Fruit fly (Drosophila melanogaster): ENCODE results near the gene Rad17.

Gene Rad17

dm6 chr3R:14694583-14694982 is 31.6 kb upstream of the Rad17 start:
- TF ChIP-seq Hr39 (GFP tag; optimal IDR thresholded peaks at IDR 0.05) (no peak), CG11762 (GFP tag; optimal IDR thresholded peaks at IDR 0.05; ENCODE audit: insufficient read depth) (peak; percentile 11), topi (GFP tag; optimal IDR thresholded peaks at IDR 0.05) (peak; percentile 5), Ets96B (tag; optimal IDR thresholded peaks at IDR 0.05) (no peak), CG1621 (tag; optimal IDR thresholded peaks at IDR 0.05) (no peak), CG16779 (tag; optimal IDR thresholded peaks at IDR 0.05) (no peak), Eip78C (GFP tag) (peak; percentile 72), Sox14 (GFP tag; optimal IDR thresholded peaks at IDR 0.05) (no peak), svp (GFP tag) (peak; percentile 69), fd59A (GFP tag; optimal IDR thresholded peaks at IDR 0.05) (no peak), Blimp-1 (GFP tag; optimal IDR thresholded peaks at IDR 0.05) (peak; percentile 77), lz (GFP tag; optimal IDR thresholded peaks at IDR 0.05) (no peak), fd85E (GFP tag; optimal IDR thresholded peaks at IDR 0.05) (no peak), CG6163 (GFP tag; IDR thresholded peaks at IDR 0.05) (peak; percentile 52; the same call in 1 of the 3 replicates), achi (GFP tag; optimal IDR thresholded peaks at IDR 0.05) (no peak)

- TF ChIP-seq CG34406 (GFP tag; optimal IDR thresholded peaks at IDR 0.05), result no peak
- no peak for TF ChIP-seq ss (GFP tag; optimal IDR thresholded peaks at IDR 0.05)
- no peak for TF ChIP-seq cyc (GFP tag; optimal IDR thresholded peaks at IDR 0.05)
- no peak for TF ChIP-seq Eip78C (GFP tag)
- TF ChIP-seq dac (GFP tag; optimal IDR thresholded peaks at IDR 0.05), result no peak
- TF ChIP-seq spab (GFP tag; optimal IDR thresholded peaks at IDR 0.05), result no peak
- TF ChIP-seq CG1621 (tag; optimal IDR thresholded peaks at IDR 0.05), result no peak
- no peak for TF ChIP-seq lz (GFP tag; optimal IDR thresholded peaks at IDR 0.05)
- TF ChIP-seq Sox15 (GFP tag; optimal IDR thresholded peaks at IDR 0.05), result no peak
- no peak for TF ChIP-seq Met (GFP tag; optimal IDR thresholded peaks at IDR 0.05)
Measured at dm6 chr3R:14692971-14693253, 29.9 kb upstream of the Rad17 start.

dm6 chr3R:14692230-14692970 is 29.4 kb upstream of the Rad17 start:
- TF ChIP-seq CG10669 (GFP tag; optimal IDR thresholded peaks at IDR 0.05), result peak; percentile 83
- peak; percentile 83 for TF ChIP-seq CG4318 (GFP tag; optimal IDR thresholded peaks at IDR 0.05)
- TF ChIP-seq Ets21C (GFP tag; optimal IDR thresholded peaks at IDR 0.05), result peak; percentile 69
- TF ChIP-seq ss (GFP tag; optimal IDR thresholded peaks at IDR 0.05), result peak; percentile 1 to 73
- peak; percentile 91 for TF ChIP-seq CG15336 (GFP tag; IDR thresholded peaks at IDR 0.05)
- peak; percentile 79 for TF ChIP-seq Met (GFP tag; optimal IDR thresholded peaks at IDR 0.05)
- TF ChIP-seq dac (GFP tag; optimal IDR thresholded peaks at IDR 0.05), result peak; percentile 77
- TF ChIP-seq CG8319 (GFP tag; optimal IDR thresholded peaks at IDR 0.05), result peak; percentile 68
- TF ChIP-seq CG1621 (tag; optimal IDR thresholded peaks at IDR 0.05), result peak; percentile 72
- TF ChIP-seq CG8119 (GFP tag; IDR thresholded peaks at IDR 0.05), result peak; percentile 91
- peak; percentile 75 for TF ChIP-seq net (GFP tag; optimal IDR thresholded peaks at IDR 0.05)
- TF ChIP-seq CG3032 (tag; optimal IDR thresholded peaks at IDR 0.05), result peak; percentile 79
- TF ChIP-seq CG6854 (GFP tag; optimal IDR thresholded peaks at IDR 0.05), result peak; percentile 29
- TF ChIP-seq OdsH (GFP tag; optimal IDR thresholded peaks at IDR 0.05), result peak; percentile 86
- TF ChIP-seq salr (GFP tag; optimal IDR thresholded peaks at IDR 0.05), result peak; percentile 73 to 78
- peak; percentile 71 for TF ChIP-seq CG6792 (GFP tag; optimal IDR thresholded peaks at IDR 0.05)
- peak; percentile 66 for TF ChIP-seq CG7368 (GFP tag; optimal IDR thresholded peaks at IDR 0.05)
- peak; percentile 81 for TF ChIP-seq topi (GFP tag; optimal IDR thresholded peaks at IDR 0.05)
- TF ChIP-seq Lpt (GFP tag; optimal IDR thresholded peaks at IDR 0.05), result peak; percentile 77
- peak; percentile 82 for TF ChIP-seq Hr39 (GFP tag; optimal IDR thresholded peaks at IDR 0.05)
- peak; percentile 59 for TF ChIP-seq dsx (GFP tag; optimal IDR thresholded peaks at IDR 0.05; ENCODE audit: poor library complexity, severe bottlenecking)
- no peak for TF ChIP-seq fd85E (GFP tag; optimal IDR thresholded peaks at IDR 0.05)
- TF ChIP-seq fkh (GFP tag; optimal IDR thresholded peaks at IDR 0.05), result no peak
- peak; percentile 83 for TF ChIP-seq achi (GFP tag; optimal IDR thresholded peaks at IDR 0.05)
- peak; percentile 76 for TF ChIP-seq Sox102F (GFP tag; optimal IDR thresholded peaks at IDR 0.05)
- TF ChIP-seq CG6163 (GFP tag; IDR thresholded peaks at IDR 0.05), result peak; percentile 96
- peak; percentile 70 for TF ChIP-seq spab (GFP tag; optimal IDR thresholded peaks at IDR 0.05)
- peak; percentile 51 for TF ChIP-seq fd59A (GFP tag; optimal IDR thresholded peaks at IDR 0.05)
- TF ChIP-seq CG11902 (GFP tag; optimal IDR thresholded peaks at IDR 0.05), result peak; percentile 73
- TF ChIP-seq vri (GFP tag; optimal IDR thresholded peaks at IDR 0.05), result peak; percentile 52
- TF ChIP-seq CG11294 (GFP tag; IDR thresholded peaks at IDR 0.05), result peak; percentile 68
- TF ChIP-seq CG10631 (GFP tag; optimal IDR thresholded peaks at IDR 0.05), result peak; percentile 82
- peak; percentile 86 for TF ChIP-seq Gug (GFP tag; IDR thresholded peaks at IDR 0.05)
- peak; percentile 77 for TF ChIP-seq CG6808 (GFP tag; optimal IDR thresholded peaks at IDR 0.05)
- TF ChIP-seq Eip78C (GFP tag), result peak; percentile 93

Data from whole organism, prepupa.